Fruit fly (Drosophila melanogaster) whole organism, wandering third instar larva: ENCODE measurements around the gene CCKLR-17D3.

Source experiments
- Abd-B ChIP-seq: fragments of >200 bp; optimal IDR thresholded peaks from 2 replicates; lab custom pipeline; 2017; ENCODE audit warnings: missing biosample characterization, missing genetic modification characterization
- CG32264 ChIP-seq: fragments of 200-800 bp; sonication (Bioruptor generic); optimal IDR thresholded peaks from 2 replicates; lab custom pipeline; 2016; ENCODE audit warnings: missing biosample characterization, missing genetic modification characterization
- CG9705 ChIP-seq: fragments of 200-800 bp; sonication (Bioruptor generic); optimal IDR thresholded peaks from 2 replicates; lab custom pipeline; 2018; ENCODE audit warnings: missing biosample characterization, mild to moderate bottlenecking, missing genetic modification characterization
- CrebA ChIP-seq: fragments of 200-800 bp; sonication (Bioruptor generic); optimal IDR thresholded peaks from 2 replicates; lab custom pipeline; 2016; ENCODE audit warnings: missing biosample characterization, mild to moderate bottlenecking, missing genetic modification characterization, borderline replicate concordance
- Dfd ChIP-seq: fragments of >200 bp; optimal IDR thresholded peaks from 2 replicates; lab custom pipeline; 2017; ENCODE audit warnings: missing biosample characterization, missing genetic modification characterization
- Dif ChIP-seq: fragments of 200-275, 200-300 bp; sonication (Bioruptor generic); optimal IDR thresholded peaks from 2 replicates; lab custom pipeline; 2018; ENCODE audit warnings: missing biosample characterization, missing genetic modification characterization; ENCODE audit not compliant: partially characterized antibody
- GATAd ChIP-seq: sonication (Bioruptor generic); optimal IDR thresholded peaks from 2 replicates; lab custom pipeline; 2016; ENCODE audit warnings: missing biosample characterization, missing genetic modification characterization
- HLH106 ChIP-seq: fragments of 200-800 bp; optimal IDR thresholded peaks from 3 replicates; lab custom pipeline; 2019; ENCODE audit warnings: missing biosample characterization, mild to moderate bottlenecking, missing genetic modification characterization, moderate library complexity
- Hnf4 ChIP-seq: fragments of 200-800 bp; sonication (Bioruptor generic); optimal IDR thresholded peaks from 2 replicates; lab custom pipeline; 2016; ENCODE audit warnings: missing biosample characterization, mild to moderate bottlenecking, missing genetic modification characterization
- Hr78 ChIP-seq: fragments of >200 bp; optimal IDR thresholded peaks from 2 replicates; lab custom pipeline; 2017; ENCODE audit warnings: missing biosample characterization, missing genetic modification characterization
- Hr83 ChIP-seq: fragments of 200-300 bp; sonication (Bioruptor generic); optimal IDR thresholded peaks from 2 replicates; lab custom pipeline; 2016; ENCODE audit warnings: missing biosample characterization, mild to moderate bottlenecking, missing genetic modification characterization, moderate library complexity; ENCODE audit not compliant: poor library complexity, severe bottlenecking
- Jra ChIP-seq: sonication (Bioruptor generic); optimal IDR thresholded peaks from 2 replicates; lab custom pipeline; 2016; ENCODE audit warnings: missing biosample characterization, missing genetic modification characterization
- Mio ChIP-seq: sonication (Bioruptor generic); optimal IDR thresholded peaks from 2 replicates; lab custom pipeline; 2016; ENCODE audit warnings: missing biosample characterization, missing genetic modification characterization
- Myc ChIP-seq: fragments of >200 bp; optimal IDR thresholded peaks from 2 replicates; lab custom pipeline; 2017
- N ChIP-seq: fragments of >200 bp; optimal IDR thresholded peaks from 2 replicates; lab custom pipeline; 2018; ENCODE audit warnings: missing biosample characterization, missing external identifiers, missing genetic modification characterization
- OdsH ChIP-seq: fragments of 200-800 bp; sonication (Bioruptor generic); optimal IDR thresholded peaks from 2 replicates; lab custom pipeline; 2016; ENCODE audit warnings: missing biosample characterization, mild to moderate bottlenecking, missing genetic modification characterization
- Rel ChIP-seq, 2 experiments: fragments of 200-800 bp; sonication (Bioruptor generic) in 1 of 2; optimal IDR thresholded peaks; 2 replicates in 1 of 2; 3 replicates in 1 of 2; lab custom pipeline; 2016 to 2019; ENCODE audit warnings: mild to moderate bottlenecking in 2 of 2, missing biosample characterization in 2 of 2, missing genetic modification characterization in 2 of 2, moderate library complexity in 1 of 2
- Sp1 ChIP-seq: fragments of 200-800 bp; sonication (Bioruptor generic); optimal IDR thresholded peaks from 3 replicates; lab custom pipeline; 2019; ENCODE audit warnings: missing biosample characterization, mild to moderate bottlenecking, missing genetic modification characterization, moderate library complexity
- Vsx2 ChIP-seq: fragments of 200-300, 225-300 bp; sonication (Bioruptor generic); optimal IDR thresholded peaks from 2 replicates; lab custom pipeline; 2018; ENCODE audit warnings: missing biosample characterization, missing genetic modification characterization; ENCODE audit not compliant: partially characterized antibody
- br ChIP-seq: fragments of 200-800 bp; sonication (Bioruptor generic); optimal IDR thresholded peaks from 2 replicates; lab custom pipeline; 2016; ENCODE audit warnings: missing biosample characterization, missing genetic modification characterization
- brk ChIP-seq: fragments of 200-800 bp; sonication (Bioruptor generic); optimal IDR thresholded peaks from 2 replicates; lab custom pipeline; 2016; ENCODE audit warnings: missing biosample characterization, mild to moderate bottlenecking, missing genetic modification characterization
- dl ChIP-seq, 2 experiments: fragments of 175-275, 200-275 bp in 1 of 2; fragments of 200-275 bp in 1 of 2; sonication (Bioruptor generic); optimal IDR thresholded peaks; lab custom pipeline; 2018; ENCODE audit warnings: mild to moderate bottlenecking in 2 of 2, missing biosample characterization in 2 of 2, missing genetic modification characterization in 2 of 2, moderate library complexity in 2 of 2; ENCODE audit not compliant: partially characterized antibody in 2 of 2, insufficient read depth in 1 of 2
- dmrt93B ChIP-seq: fragments of 200-800 bp; sonication (Bioruptor generic); optimal IDR thresholded peaks from 2 replicates; lab custom pipeline; 2018; ENCODE audit warnings: missing biosample characterization, mild to moderate bottlenecking, missing genetic modification characterization
- dsf ChIP-seq: sonication (Bioruptor generic); optimal IDR thresholded peaks from 2 replicates; lab custom pipeline; 2016; ENCODE audit warnings: missing biosample characterization, missing genetic modification characterization, borderline replicate concordance
- ey ChIP-seq: fragments of 200-800 bp; sonication (Bioruptor generic); optimal IDR thresholded peaks from 2 replicates; lab custom pipeline; 2016; ENCODE audit warnings: missing biosample characterization, missing genetic modification characterization
- foxo ChIP-seq, 2 experiments: fragments of 200-800 bp; sonication (Bioruptor generic); optimal IDR thresholded peaks; 2 replicates in 1 of 2; 3 replicates in 1 of 2; lab custom pipeline; 2016 to 2017; ENCODE audit warnings: missing biosample characterization in 2 of 2, missing genetic modification characterization in 2 of 2
- fru ChIP-seq: fragments of 200-800 bp; sonication (Bioruptor generic); optimal IDR thresholded peaks from 3 replicates; lab custom pipeline; 2016; ENCODE audit warnings: missing biosample characterization, mild to moderate bottlenecking, missing genetic modification characterization
- h ChIP-seq: fragments of 200-800 bp; sonication (Bioruptor generic); optimal IDR thresholded peaks from 3 replicates; lab custom pipeline; 2016; ENCODE audit warnings: missing biosample characterization, mild to moderate bottlenecking, missing genetic modification characterization
- jim ChIP-seq: fragments of 175-275, 200-325 bp; sonication (Bioruptor generic); optimal IDR thresholded peaks from 2 replicates; lab custom pipeline; 2016; ENCODE audit warnings: missing biosample characterization, mild to moderate bottlenecking, missing genetic modification characterization
- lola ChIP-seq: fragments of >200 bp; optimal IDR thresholded peaks from 2 replicates; lab custom pipeline; 2017; ENCODE audit warnings: missing biosample characterization, missing genetic modification characterization
- pan ChIP-seq: fragments of >200 bp; optimal IDR thresholded peaks from 2 replicates; lab custom pipeline; 2017
- psq ChIP-seq: fragments of 200-800 bp; sonication (Bioruptor generic); optimal IDR thresholded peaks from 3 replicates; lab custom pipeline; 2017; ENCODE audit warnings: missing biosample characterization, mild to moderate bottlenecking, missing genetic modification characterization, moderate library complexity
- rgr ChIP-seq: fragments of 200-800 bp; sonication (Bioruptor generic); optimal IDR thresholded peaks from 3 replicates; lab custom pipeline; 2016; ENCODE audit warnings: missing biosample characterization, mild to moderate bottlenecking, missing genetic modification characterization
- sage ChIP-seq: fragments of 200-800 bp; sonication (Bioruptor generic); optimal IDR thresholded peaks from 2 replicates; lab custom pipeline; 2016; ENCODE audit warnings: missing biosample characterization, mild to moderate bottlenecking, missing genetic modification characterization
- sv ChIP-seq: fragments of 200-800 bp; sonication (Bioruptor generic); optimal IDR thresholded peaks from 3 replicates; lab custom pipeline; 2016; ENCODE audit warnings: missing biosample characterization, missing genetic modification characterization
- tai ChIP-seq: sonication (Bioruptor generic); optimal IDR thresholded peaks from 2 replicates; lab custom pipeline; 2016; ENCODE audit warnings: missing biosample characterization, missing genetic modification characterization
- usp ChIP-seq: fragments of >200 bp; optimal IDR thresholded peaks from 2 replicates; lab custom pipeline; 2017; ENCODE audit warnings: missing biosample characterization, missing genetic modification characterization
- woc ChIP-seq: sonication (Bioruptor generic); optimal IDR thresholded peaks from 2 replicates; lab custom pipeline; 2016; ENCODE audit warnings: missing biosample characterization, mild to moderate bottlenecking, missing genetic modification characterization

Gene CCKLR-17D3

dm6 chrX:18774818-18775343, 1.1 kb upstream of the CCKLR-17D3 start, which contains the start of gene CG6891:
Gene CG6891, plus strand, starts transcription at chrX:18775228.
- TF ChIP-seq dl (GFP tag; optimal IDR thresholded peaks at IDR 0.05; lab: Kevin White, UChicago; ENCODE audit: insufficient read depth in 1 of 2, partially characterized antibody in 2 of 2) (no peak), CrebA (GFP tag; lab: Kevin White, UChicago) (no peak), tai (GFP tag; lab: Kevin White, UChicago) (no peak), lola (GFP tag; lab: Kevin White, UChicago) (no peak), Abd-B (GFP tag; lab: Kevin White, UChicago) (no peak), dmrt93B (peak; percentile 9), fru (GFP tag; lab: Kevin White, UChicago) (peak; percentile 21), Sp1 (GFP tag; lab: Kevin White, UChicago) (peak; percentile 51), Hnf4 (GFP tag; lab: Kevin White, UChicago) (peak; percentile 6), br (no peak), sv (no peak), Rel (GFP tag; optimal IDR thresholded peaks at IDR 0.05; lab: Kevin White, UChicago) (no peak), Rel (tag; optimal IDR thresholded peaks at IDR 0.05; lab: Kevin White, UChicago) (peak; percentile 33), dsf (no peak), HLH106 (tag; lab: Kevin White, UChicago) (peak; percentile 52), Vsx2 (GFP tag; lab: Kevin White, UChicago) (no peak), Mio (GFP tag; lab: Kevin White, UChicago) (no peak), Dif (GFP tag; lab: Kevin White, UChicago) (peak; percentile 13), N (GFP tag; lab: Kevin White, UChicago) (no peak), ey (peak; percentile 48), CG9705 (peak; percentile 21), Jra (no peak), pan (no peak), Hr83 (GFP tag; lab: Kevin White, UChicago) (no peak), woc (GFP tag; lab: Kevin White, UChicago) (peak; percentile 58), GATAd (GFP tag; lab: Kevin White, UChicago) (no peak), Dfd (no peak), Hr78 (GFP tag; lab: Kevin White, UChicago) (no peak), h (GFP tag; lab: Kevin White, UChicago) (peak; percentile 28), CG32264 (GFP tag; lab: Kevin White, UChicago) (no peak), brk (no peak), Myc (lab: Kevin White, UChicago) (peak; percentile 82), rgr (GFP tag; lab: Kevin White, UChicago) (peak; percentile 3), usp (GFP tag; lab: Kevin White, UChicago) (no peak), sage (no peak), jim (GFP tag; lab: Kevin White, UChicago) (no peak), psq (GFP tag; lab: Kevin White, UChicago) (no peak), OdsH (GFP tag; lab: Kevin White, UChicago) (no peak), foxo (GFP tag; optimal IDR thresholded peaks at IDR 0.05; lab: Kevin White, UChicago) (peak in 1 of 2 experiments; percentile 40)

DNA sequence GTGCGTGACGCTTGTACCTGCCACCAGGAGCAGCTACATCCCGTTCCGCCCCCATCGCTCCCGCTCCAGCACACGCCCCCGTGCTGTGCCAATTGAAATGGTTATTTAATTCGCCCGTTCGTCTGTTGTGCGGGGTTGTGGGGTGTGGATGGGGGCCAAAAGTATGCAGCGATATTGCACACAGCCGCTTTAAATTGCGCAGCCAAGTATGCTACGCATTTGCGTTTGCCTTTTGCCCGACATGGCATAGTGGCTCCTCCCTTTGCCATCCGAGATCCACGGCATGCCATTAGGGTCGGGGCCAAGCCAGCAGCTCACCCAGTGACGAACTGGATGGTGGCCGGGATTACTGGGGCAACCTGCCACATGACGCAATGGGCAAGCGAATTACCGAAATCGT, 1.8 kb downstream of the CCKLR-17D3 start:
- TF ChIP-seq ey, result no peak
- no peak for TF ChIP-seq tai (GFP tag; lab: Kevin White, UChicago)
- no peak for TF ChIP-seq Jra
- TF ChIP-seq h (GFP tag; lab: Kevin White, UChicago), result no peak
- no peak for TF ChIP-seq pan
- TF ChIP-seq N (GFP tag; lab: Kevin White, UChicago), result peak; percentile 87
- TF ChIP-seq usp (GFP tag; lab: Kevin White, UChicago), result no peak
- peak; percentile 83 for TF ChIP-seq Myc (lab: Kevin White, UChicago)
- TF ChIP-seq Rel (GFP tag; optimal IDR thresholded peaks at IDR 0.05; lab: Kevin White, UChicago), result no peak
- TF ChIP-seq Rel (tag; optimal IDR thresholded peaks at IDR 0.05; lab: Kevin White, UChicago), result no peak
- peak; percentile 35 for TF ChIP-seq Hr78 (GFP tag; lab: Kevin White, UChicago)
- no peak for TF ChIP-seq fru (GFP tag; lab: Kevin White, UChicago)
- no peak for TF ChIP-seq CG9705
- TF ChIP-seq, all 38 proteins: peak for 3
